Worm (Caenorhabditis elegans): Measurements from ENCODE around the gene H06A10.1.

H06A10.1 gene

DNA sequence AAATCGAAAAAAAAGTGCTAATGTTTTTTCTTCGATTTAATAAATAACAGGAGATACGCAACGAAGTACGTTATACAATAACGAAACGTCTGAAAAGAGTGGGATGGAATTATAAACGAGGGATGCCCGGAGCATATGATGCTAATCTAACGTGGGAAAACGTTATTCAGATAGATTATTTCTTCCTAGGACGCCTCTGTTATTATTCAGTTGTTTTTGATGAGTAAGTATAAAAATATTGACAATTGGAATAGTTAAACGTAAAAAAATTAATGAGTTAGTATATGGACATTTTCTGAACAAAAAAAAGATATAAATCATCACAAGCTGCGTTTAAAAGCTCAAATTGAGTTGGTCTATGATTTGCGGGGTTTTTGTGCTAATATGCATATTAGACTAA is 22.5 kb upstream of the H06A10.1 start, which contains the start of gene srd-51 (continued):
- no peak for TF ChIP-seq F55B11.4 (tag; optimal IDR thresholded peaks at IDR 0.05; ENCODE audit: borderline replicate concordance, insufficient read depth)
- no peak for TF ChIP-seq K11D2.4 (GFP tag; IDR thresholded peaks at IDR 0.05)

DNA sequence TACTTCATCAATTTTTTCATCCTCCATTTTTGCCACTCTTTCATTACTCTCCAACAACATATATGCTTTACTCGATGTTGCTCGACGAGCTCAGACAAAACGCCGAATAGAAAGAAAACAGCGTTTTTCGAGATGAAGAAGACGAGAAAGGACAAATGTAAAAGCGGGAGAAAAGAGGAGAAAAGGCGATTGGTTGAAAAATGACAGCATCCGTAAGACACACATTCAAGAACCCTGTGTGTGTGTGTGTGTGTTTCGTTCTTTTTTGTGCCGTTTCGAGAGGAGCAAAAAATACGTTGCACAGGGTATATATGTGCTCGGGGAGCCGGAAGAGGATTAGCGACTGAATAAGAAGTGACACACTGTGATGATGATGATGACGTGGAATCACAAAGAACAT is 13.6 kb upstream of the H06A10.1 start:
- TF ChIP-seq mel-28 (tag; optimal IDR thresholded peaks at IDR 0.05; ENCODE audit: borderline replicate concordance) (no peak), nhr-27 (tag; optimal IDR thresholded peaks at IDR 0.05) (no peak), lsy-27 (tag; optimal IDR thresholded peaks at IDR 0.05; ENCODE audit: borderline replicate concordance, insufficient read depth) (no peak), madf-6 (GFP tag; IDR thresholded peaks at IDR 0.05) (no peak), akir-1 (GFP tag; optimal IDR thresholded peaks at IDR 0.05) (no peak), sea-2 (GFP tag; IDR thresholded peaks at IDR 0.05) (no peak), nhr-80 (tag; optimal IDR thresholded peaks at IDR 0.05) (no peak), pbrm-1 (GFP tag; IDR thresholded peaks at IDR 0.05) (no peak), attf-6 (GFP tag; IDR thresholded peaks at IDR 0.05) (no peak), xnd-1 (tag; optimal IDR thresholded peaks at IDR 0.05) (no peak), sptf-2 (GFP tag; optimal IDR thresholded peaks at IDR 0.05) (no peak), let-607 (tag; optimal IDR thresholded peaks at IDR 0.05) (no peak), snpc-3.4 (tag; optimal IDR thresholded peaks at IDR 0.05) (no peak), C06A6.2 (GFP tag; conservative IDR thresholded peaks at IDR 0.05) (no peak), D2030.7 (GFP tag; IDR thresholded peaks at IDR 0.05) (no peak), lag-1 (GFP tag; IDR thresholded peaks at IDR 0.05) (no peak), tbx-9 (tag; optimal IDR thresholded peaks at IDR 0.05; ENCODE audit: borderline replicate concordance) (no peak), dpff-1 (tag; optimal IDR thresholded peaks at IDR 0.05) (no peak), hsf-1 (GFP tag; IDR thresholded peaks at IDR 0.05) (no peak), ztf-26 (tag; optimal IDR thresholded peaks at IDR 0.05) (no peak)

DNA sequence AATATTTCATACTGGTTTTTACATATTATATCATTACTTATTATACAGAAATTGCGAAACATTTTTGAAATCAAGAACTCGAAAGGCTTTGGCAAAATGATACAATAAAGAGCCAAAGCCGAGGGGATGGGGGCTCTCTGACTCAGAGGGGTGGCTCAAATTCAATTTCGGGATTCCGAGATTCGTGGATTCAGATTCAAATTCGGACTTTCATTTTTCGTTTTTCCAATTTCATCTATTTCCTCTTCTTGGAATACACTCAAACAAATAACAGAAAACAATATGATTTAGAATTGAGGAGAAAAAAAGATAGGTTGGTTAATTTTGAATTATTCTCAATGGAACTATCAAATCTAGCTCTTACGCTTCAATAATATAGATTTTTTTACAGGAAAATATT is 8.2 kb upstream of the H06A10.1 start:
- TF ChIP-seq ZK185.1 (tag; optimal IDR thresholded peaks at IDR 0.05; ENCODE audit: poor library complexity, severe bottlenecking) (no peak), F49E8.2 (tag; optimal IDR thresholded peaks at IDR 0.05; ENCODE audit: insufficient read depth) (no peak), Y53F4B.3 (GFP tag; IDR thresholded peaks at IDR 0.05) (no peak), hrde-1 (tag; optimal IDR thresholded peaks at IDR 0.05; ENCODE audit: borderline replicate concordance) (no peak), snpc-3.4 (tag; optimal IDR thresholded peaks at IDR 0.05) (no peak), nfya-1 (tag; optimal IDR thresholded peaks at IDR 0.05; ENCODE audit: borderline replicate concordance, insufficient read depth) (no peak), ccch-3 (GFP tag; optimal IDR thresholded peaks at IDR 0.05) (no peak), hmg-20 (GFP tag; IDR thresholded peaks at IDR 0.05) (no peak), bed-1 (GFP tag; IDR thresholded peaks at IDR 0.05) (no peak), ztf-3 (GFP tag; optimal IDR thresholded peaks at IDR 0.05) (no peak), mcd-1 (GFP tag; IDR thresholded peaks at IDR 0.05) (no peak), attf-6 (GFP tag; IDR thresholded peaks at IDR 0.05) (no peak), nhr-80 (tag; optimal IDR thresholded peaks at IDR 0.05) (no peak)

DNA sequence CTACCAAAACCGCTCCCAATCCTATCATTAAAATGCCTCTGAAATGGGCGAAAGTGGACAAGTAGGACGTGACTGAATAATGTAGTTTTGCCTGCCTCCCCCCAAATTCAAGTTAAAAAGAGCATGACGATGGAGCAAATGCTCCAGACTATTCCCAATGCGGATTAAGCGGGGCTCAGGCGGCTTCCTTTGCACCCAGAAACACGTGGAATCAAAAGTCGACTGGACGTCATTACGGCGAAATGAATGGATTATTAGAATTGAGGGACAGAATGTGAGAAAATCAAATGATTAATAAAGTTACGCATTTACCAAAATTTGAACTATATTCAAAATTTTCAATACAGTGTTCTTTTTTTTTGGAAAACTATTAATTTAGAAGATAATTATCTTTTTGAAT is 7.4 kb upstream of the H06A10.1 start:
- no peak for TF ChIP-seq D2030.7 (GFP tag; IDR thresholded peaks at IDR 0.05)
- TF ChIP-seq Y95B8A.8 (GFP tag; IDR thresholded peaks at IDR 0.05): no peak
- no peak for TF ChIP-seq ztf-6 (GFP tag; IDR thresholded peaks at IDR 0.05)
- no peak for TF ChIP-seq gei-17 (GFP tag; optimal IDR thresholded peaks at IDR 0.05)
- no peak for TF ChIP-seq sptf-2 (GFP tag; optimal IDR thresholded peaks at IDR 0.05)
- TF ChIP-seq hlh-12 (tag; optimal IDR thresholded peaks at IDR 0.05): no peak
- TF ChIP-seq lin-35 (GFP tag; optimal IDR thresholded peaks at IDR 0.05): no peak
